Worm (Caenorhabditis elegans) whole organism, L3 larva: ENCODE data around the gene Y94H6A.12.

Experiments
- nhr-11 ChIP-seq: fragments of 150-350 bp; optimal IDR thresholded peaks from 2 replicates; lab custom pipeline; 2014; ENCODE audit warnings: missing biosample characterization, missing genetic modification characterization
- nhr-25 ChIP-seq: sonication (generic microtip); optimal IDR thresholded peaks from 2 replicates; lab custom pipeline; 2017; ENCODE audit warnings: missing biosample characterization, missing genetic modification characterization

DNA sequence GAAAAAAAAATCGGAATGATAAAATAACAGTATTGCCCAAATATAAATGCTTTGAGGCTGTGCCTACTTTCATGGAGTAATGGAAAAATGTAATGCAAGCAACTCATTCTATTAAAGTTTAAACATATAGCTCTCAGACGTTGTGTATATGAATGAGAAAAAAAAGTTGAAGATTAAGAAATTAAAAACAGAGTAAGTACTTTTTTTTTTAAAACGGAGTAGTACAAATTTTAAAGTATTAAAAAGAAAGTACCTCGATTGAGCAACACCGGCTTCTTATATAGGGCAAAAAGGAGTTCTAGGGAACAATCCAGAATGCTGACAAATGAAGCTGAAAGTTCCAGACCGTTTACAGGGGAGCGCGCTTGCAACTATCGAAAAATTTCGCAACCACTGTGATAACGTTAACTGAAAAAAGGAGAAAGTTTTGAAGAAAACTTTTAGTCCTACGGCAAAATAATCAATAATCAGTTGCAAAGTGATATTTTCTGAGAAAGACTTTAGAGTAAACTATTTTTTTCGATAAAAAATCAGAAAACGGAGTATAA is 1.6 kb downstream of the Y94H6A.12 start:
- TF ChIP-seq nhr-11 (no peak), nhr-25 (no peak)
